Fruit fly (Drosophila melanogaster): ENCODE data around the gene CG13998.

Gene CG13998

dm6 chr2L:5997609-5998229 is 41.1 kb upstream of the CG13998 start (continued):
- no peak for TF ChIP-seq vnd (GFP tag; IDR thresholded peaks at IDR 0.05; ENCODE audit: partially characterized antibody)
- TF ChIP-seq onecut (GFP tag; IDR thresholded peaks at IDR 0.05): peak; percentile 69
- peak; percentile 10 for TF ChIP-seq CG15479 (GFP tag; optimal IDR thresholded peaks at IDR 0.05)
- TF ChIP-seq shn (GFP tag; optimal IDR thresholded peaks at IDR 0.05): peak; percentile 1
- peak; percentile 73 for TF ChIP-seq CG12219 (GFP tag; optimal IDR thresholded peaks at IDR 0.05)
- peak; percentile 15; the same call in 1 of the 2 replicates for TF ChIP-seq E2f2 (GFP tag; IDR thresholded peaks at IDR 0.05)
- TF ChIP-seq repo (GFP tag; optimal IDR thresholded peaks at IDR 0.05): no peak
- no peak for TF ChIP-seq CG1832 (GFP tag; optimal IDR thresholded peaks at IDR 0.05)
- TF ChIP-seq Hey (tag; optimal IDR thresholded peaks at IDR 0.05): peak; percentile 58
- TF ChIP-seq CG8944 (GFP tag; optimal IDR thresholded peaks at IDR 0.05): no peak
- no peak for TF ChIP-seq chinmo (GFP tag; IDR thresholded peaks at IDR 0.05; ENCODE audit: partially characterized antibody)
- peak; percentile 87 for TF ChIP-seq caup (GFP tag; optimal IDR thresholded peaks at IDR 0.05; ENCODE audit: severe bottlenecking)
- peak; percentile 73 for TF ChIP-seq CG1233 (GFP tag; optimal IDR thresholded peaks at IDR 0.05)
- peak; percentile 94 for TF ChIP-seq Med (GFP tag)
- peak; percentile 72 for TF ChIP-seq CG10543 (GFP tag; optimal IDR thresholded peaks at IDR 0.05)
- no peak for TF ChIP-seq CG16863 (GFP tag; optimal IDR thresholded peaks at IDR 0.05)
- TF ChIP-seq CG11093 (GFP tag; IDR thresholded peaks at IDR 0.05): no peak
- TF ChIP-seq Bteb2 (GFP tag; optimal IDR thresholded peaks at IDR 0.05): no peak
- peak; percentile 66 for TF ChIP-seq CG15601 (tag; optimal IDR thresholded peaks at IDR 0.05)
- TF ChIP-seq ranshi (GFP tag; IDR thresholded peaks at IDR 0.05): peak; percentile 23; the same call in 1 of the 2 replicates
- TF ChIP-seq CG9932 (GFP tag; IDR thresholded peaks at IDR 0.05): no peak
- no peak for TF ChIP-seq Scr (GFP tag; IDR thresholded peaks at IDR 0.05; ENCODE audit: partially characterized antibody)
- TF ChIP-seq CG17359 (tag; optimal IDR thresholded peaks at IDR 0.05): peak; percentile 68
- TF ChIP-seq CG6254 (GFP tag; optimal IDR thresholded peaks at IDR 0.05): peak; percentile 46
- TF ChIP-seq aop (GFP tag; IDR thresholded peaks at IDR 0.05): 0 out of 2 replicates have a peak, but pooled peaks have one; percentile 3
- TF ChIP-seq CG11695 (GFP tag; IDR thresholded peaks at IDR 0.05): 0 out of 3 replicates have a peak, but pooled peaks have one; percentile 48
- peak; percentile 61 for TF ChIP-seq CG3281 (GFP tag; optimal IDR thresholded peaks at IDR 0.05)
- peak; percentile 4 for TF ChIP-seq exex (tag; optimal IDR thresholded peaks at IDR 0.05)
- TF ChIP-seq btn (GFP tag; optimal IDR thresholded peaks at IDR 0.05): peak; percentile 15
- TF ChIP-seq CG6689 (GFP tag; IDR thresholded peaks at IDR 0.05): peak; percentile 27
- TF ChIP-seq Asciz (GFP tag; optimal IDR thresholded peaks at IDR 0.05): peak; percentile 79
- no peak for TF ChIP-seq ftz-f1 (GFP tag; optimal IDR thresholded peaks at IDR 0.05)
- peak; percentile 21 for TF ChIP-seq trem (tag; optimal IDR thresholded peaks at IDR 0.05)
- TF ChIP-seq tup (GFP tag; optimal IDR thresholded peaks at IDR 0.05): no peak
- TF ChIP-seq NFAT (GFP tag; IDR thresholded peaks at IDR 0.05): 0 out of 2 replicates have a peak, but pooled peaks have one; percentile 11
- no peak for TF ChIP-seq CG11456 (GFP tag; IDR thresholded peaks at IDR 0.05)
- no peak for TF ChIP-seq nau (GFP tag; optimal IDR thresholded peaks at IDR 0.05)
- peak; percentile 13 to 56 for TF ChIP-seq bsh (GFP tag; optimal IDR thresholded peaks at IDR 0.05)
- peak; percentile 50 for TF ChIP-seq Fer2 (tag; optimal IDR thresholded peaks at IDR 0.05)
- TF ChIP-seq CG10979 (tag; optimal IDR thresholded peaks at IDR 0.05): peak; percentile 37
- no peak for TF ChIP-seq CG10366 (GFP tag; IDR thresholded peaks at IDR 0.05)
- peak; percentile 52 for TF ChIP-seq CG32767 (GFP tag; IDR thresholded peaks at IDR 0.05)
- TF ChIP-seq CG18011 (GFP tag; optimal IDR thresholded peaks at IDR 0.05): no peak
- no peak for TF ChIP-seq br (optimal IDR thresholded peaks at IDR 0.05)
- TF ChIP-seq CG7987 (GFP tag; optimal IDR thresholded peaks at IDR 0.05): peak; percentile 66
- peak; percentile 14 for TF ChIP-seq Dip3 (GFP tag; optimal IDR thresholded peaks at IDR 0.05)
- TF ChIP-seq CG4282 (GFP tag; optimal IDR thresholded peaks at IDR 0.05): no peak
- no peak for TF ChIP-seq Elba2 (GFP tag; optimal IDR thresholded peaks at IDR 0.05)
- peak; percentile 68 for TF ChIP-seq run (tag; optimal IDR thresholded peaks at IDR 0.05)

Measured in whole organism, embryonic.